Fruit fly (Drosophila melanogaster): ENCODE data around the gene bif.

Gene bif

dm6 chrX:11657140-11657539 lies 21.6 kb upstream of the bif start (continued):
- TF ChIP-seq sens (GFP tag): peak; percentile 92
- no peak for TF ChIP-seq CG33557 (GFP tag; optimal IDR thresholded peaks at IDR 0.05)
- TF ChIP-seq Scr (GFP tag; IDR thresholded peaks at IDR 0.05; ENCODE audit: partially characterized antibody): no peak
- TF ChIP-seq CG15011 (GFP tag; optimal IDR thresholded peaks at IDR 0.05): peak; percentile 14
- peak; percentile 45; the same call in 1 of the 3 replicates for TF ChIP-seq Mrtf (GFP tag; IDR thresholded peaks at IDR 0.05)
- peak; percentile 55 for TF ChIP-seq slou (GFP tag; optimal IDR thresholded peaks at IDR 0.05)
- TF ChIP-seq sima (GFP tag; optimal IDR thresholded peaks at IDR 0.05): no peak
- TF ChIP-seq Camta (GFP tag; optimal IDR thresholded peaks at IDR 0.05): peak; percentile 23
- no peak for TF ChIP-seq B-H2 (GFP tag; optimal IDR thresholded peaks at IDR 0.05)
- TF ChIP-seq eve (GFP tag; optimal IDR thresholded peaks at IDR 0.05): peak in 1 of 2 experiments; percentile 79
- peak; percentile 27 for TF ChIP-seq gcm (GFP tag; optimal IDR thresholded peaks at IDR 0.05)
- no peak for TF ChIP-seq Dip3 (GFP tag; optimal IDR thresholded peaks at IDR 0.05)
- TF ChIP-seq Dfd (GFP tag; optimal IDR thresholded peaks at IDR 0.05): no peak
- peak; percentile 46 for TF ChIP-seq Aef1 (GFP tag; IDR thresholded peaks at IDR 0.05)
- TF ChIP-seq unpg (GFP tag; optimal IDR thresholded peaks at IDR 0.05): peak; percentile 67
- TF ChIP-seq Optix (GFP tag; IDR thresholded peaks at IDR 0.05): no peak
- peak; percentile 46 for TF ChIP-seq fd3F (GFP tag; optimal IDR thresholded peaks at IDR 0.05)
- no peak for TF ChIP-seq pan (optimal IDR thresholded peaks at IDR 0.05)
- peak in 1 of 2 experiments; percentile 64 for TF ChIP-seq pan (GFP tag; optimal IDR thresholded peaks at IDR 0.05 in 1 of 2, IDR thresholded peaks at IDR 0.05 in 1 of 2)
- TF ChIP-seq CG13894 (tag; optimal IDR thresholded peaks at IDR 0.05): peak; percentile 63
- TF ChIP-seq HHEX (GFP tag; optimal IDR thresholded peaks at IDR 0.05): peak; percentile 46
- peak; percentile 18 for TF ChIP-seq Nf-YB (GFP tag; optimal IDR thresholded peaks at IDR 0.05)
- TF ChIP-seq Blimp-1 (GFP tag; optimal IDR thresholded peaks at IDR 0.05): peak; percentile 53
- no peak for TF ChIP-seq pb (GFP tag; optimal IDR thresholded peaks at IDR 0.05)
- TF ChIP-seq CG8944 (GFP tag; optimal IDR thresholded peaks at IDR 0.05): peak; percentile 19
- peak; percentile 63; the same call in 2 of the 3 replicates for TF ChIP-seq dysf (GFP tag; IDR thresholded peaks at IDR 0.05)
- no peak for TF ChIP-seq CG10462 (GFP tag; optimal IDR thresholded peaks at IDR 0.05)
- TF ChIP-seq CG4820 (GFP tag; optimal IDR thresholded peaks at IDR 0.05): peak; percentile 23
- TF ChIP-seq Ada2b (GFP tag; IDR thresholded peaks at IDR 0.05): peak; percentile 53
- TF ChIP-seq hb (GFP tag; IDR thresholded peaks at IDR 0.05; ENCODE audit: partially characterized antibody): no peak
- peak; percentile 51; the same call in 1 of the 2 replicates for TF ChIP-seq Ptx1 (GFP tag; IDR thresholded peaks at IDR 0.05)
- TF ChIP-seq Pdp1 (GFP tag; optimal IDR thresholded peaks at IDR 0.05): peak; percentile 42
- TF ChIP-seq ara (GFP tag; IDR thresholded peaks at IDR 0.05): 0 out of 2 replicates have a peak, but pooled peaks have one; percentile 27
- TF ChIP-seq CG6683 (GFP tag; optimal IDR thresholded peaks at IDR 0.05): peak; percentile 12
- peak; percentile 19 for TF ChIP-seq ewg (GFP tag; optimal IDR thresholded peaks at IDR 0.05)
- TF ChIP-seq tup (GFP tag; optimal IDR thresholded peaks at IDR 0.05): peak; percentile 8
- TF ChIP-seq CG7357 (GFP tag; IDR thresholded peaks at IDR 0.05): no peak; the same call in 2 of the 3 replicates
- TF ChIP-seq hth (optimal IDR thresholded peaks at IDR 0.05): no peak
- TF ChIP-seq CG31224 (GFP tag; IDR thresholded peaks at IDR 0.05): 0 out of 2 replicates have a peak, but pooled peaks have one; percentile 21
- no peak for TF ChIP-seq kah (GFP tag; optimal IDR thresholded peaks at IDR 0.05)
- TF ChIP-seq aop (GFP tag; IDR thresholded peaks at IDR 0.05): no peak
- TF ChIP-seq Gsc (GFP tag; IDR thresholded peaks at IDR 0.05): no peak
- TF ChIP-seq Hand (GFP tag; optimal IDR thresholded peaks at IDR 0.05): peak; percentile 59
- no peak for TF ChIP-seq MESR4 (GFP tag; optimal IDR thresholded peaks at IDR 0.05)
- no peak for TF ChIP-seq CTCF (GFP tag; optimal IDR thresholded peaks at IDR 0.05)
- no peak for TF ChIP-seq grn (GFP tag; optimal IDR thresholded peaks at IDR 0.05)
- peak; percentile 76 for TF ChIP-seq CG7556 (GFP tag; optimal IDR thresholded peaks at IDR 0.05)
- peak; percentile 67 for TF ChIP-seq CG17361 (GFP tag; IDR thresholded peaks at IDR 0.05)
- no peak for TF ChIP-seq zfh2 (GFP tag; optimal IDR thresholded peaks at IDR 0.05)
- TF ChIP-seq oc (tag; optimal IDR thresholded peaks at IDR 0.05): peak; percentile 36
- TF ChIP-seq Hr39 (optimal IDR thresholded peaks at IDR 0.05): no peak
- TF ChIP-seq Oli (tag; optimal IDR thresholded peaks at IDR 0.05): peak; percentile 50

Data from whole organism, embryonic.